Worm (Caenorhabditis elegans): ENCODE data around the gene srd-51.

srd-51 gene

ce11 chrX:13463793-13464192 is 20.9 kb downstream of the srd-51 start, which contains the start of gene F02D10.2:
F02D10.2 (minus strand) TSS chrX:13463893.
- TF ChIP-seq gei-8 (GFP tag; optimal IDR thresholded peaks at IDR 0.05) = no peak
- no peak for TF ChIP-seq nhr-237 (tag; optimal IDR thresholded peaks at IDR 0.05)
- TF ChIP-seq tag-97 (GFP tag; IDR thresholded peaks at IDR 0.05) = no peak
- TF ChIP-seq snpc-1.2 (GFP tag; IDR thresholded peaks at IDR 0.05) = no peak
- TF ChIP-seq dmd-9 (GFP tag; IDR thresholded peaks at IDR 0.05) = no peak
- no peak for TF ChIP-seq ceh-20 (GFP tag; IDR thresholded peaks at IDR 0.05)
- TF ChIP-seq T20F7.1 (GFP tag; optimal IDR thresholded peaks at IDR 0.05) = no peak
- no peak for TF ChIP-seq dve-1 (tag; optimal IDR thresholded peaks at IDR 0.05; ENCODE audit: insufficient read depth)
- TF ChIP-seq Y48G9A.11 (GFP tag; IDR thresholded peaks at IDR 0.05) = no peak
- TF ChIP-seq sdz-12 (GFP tag; optimal IDR thresholded peaks at IDR 0.05) = no peak
- no peak for TF ChIP-seq zag-1 (tag; optimal IDR thresholded peaks at IDR 0.05)
- no peak for TF ChIP-seq ZK546.5 (tag; optimal IDR thresholded peaks at IDR 0.05)
- no peak for TF ChIP-seq ZK337.2 (GFP tag; IDR thresholded peaks at IDR 0.05)
- no peak for TF ChIP-seq duxl-1 (tag; optimal IDR thresholded peaks at IDR 0.05; ENCODE audit: poor library complexity)
- no peak for TF ChIP-seq madf-5 (GFP tag; IDR thresholded peaks at IDR 0.05)

- no peak for TF ChIP-seq gei-8 (GFP tag; optimal IDR thresholded peaks at IDR 0.05)
- no peak for TF ChIP-seq tag-97 (GFP tag; IDR thresholded peaks at IDR 0.05)
- no peak for TF ChIP-seq set-16 (GFP tag; IDR thresholded peaks at IDR 0.05)
- TF ChIP-seq zfp-2 (tag; optimal IDR thresholded peaks at IDR 0.05) = no peak
- no peak for TF ChIP-seq ceh-32 (tag; optimal IDR thresholded peaks at IDR 0.05; ENCODE audit: poor library complexity)
- no peak for TF ChIP-seq nhr-28 (tag; optimal IDR thresholded peaks at IDR 0.05)
- no peak for TF ChIP-seq dmd-8 (GFP tag; IDR thresholded peaks at IDR 0.05)
- TF ChIP-seq unc-62 (GFP tag; optimal IDR thresholded peaks at IDR 0.05 in 1 of 2) = no peak
- TF ChIP-seq unc-62 (tag; optimal IDR thresholded peaks at IDR 0.05) = no peak
- no peak for TF ChIP-seq mes-2 (tag; optimal IDR thresholded peaks at IDR 0.05; ENCODE audit: poor library complexity, severe bottlenecking)
- no peak for TF ChIP-seq dmd-9 (GFP tag; IDR thresholded peaks at IDR 0.05)
- no peak for TF ChIP-seq attf-4 (tag; optimal IDR thresholded peaks at IDR 0.05)
- TF ChIP-seq arid-1 (GFP tag; conservative IDR thresholded peaks at IDR 0.05) = no peak
- no peak for TF ChIP-seq pqm-1 (tag; optimal IDR thresholded peaks at IDR 0.05)
- TF ChIP-seq lin-1 (GFP tag; IDR thresholded peaks at IDR 0.05) = no peak
- no peak for TF ChIP-seq skn-1 (tag; optimal IDR thresholded peaks at IDR 0.05)
These were observed 22.2 kb downstream of the srd-51 start, which contains the start of gene F02D10.3 for ce11 chrX:13462519-13462918. F02D10.3 (minus strand) TSS chrX:13462619.

- TF ChIP-seq hif-1 (tag; optimal IDR thresholded peaks at IDR 0.05) (no peak), aha-1 (tag) (peak; percentile 2)
These were observed 28.3 kb downstream of the srd-51 start, which contains the start of gene flr-1 for ce11 chrX:13456442-13456841. flr-1 (minus strand) TSS chrX:13456542.

- no peak for TF ChIP-seq arid-1 (GFP tag; conservative IDR thresholded peaks at IDR 0.05)
- peak in 1 of 2 experiments; percentile 50 for TF ChIP-seq unc-62 (GFP tag; optimal IDR thresholded peaks at IDR 0.05 in 1 of 2)
- no peak for TF ChIP-seq unc-62 (tag; optimal IDR thresholded peaks at IDR 0.05)
These were observed 33.1 kb downstream of the srd-51 start, which contains the start of gene F02D10.6 for ce11 chrX:13451578-13451977. F02D10.6 (minus strand) TSS chrX:13451678.

- TF ChIP-seq mdl-1 (tag; optimal IDR thresholded peaks at IDR 0.05) (peak in 1 of 2 experiments; percentile 70), ZK337.2 (GFP tag; IDR thresholded peaks at IDR 0.05) (peak; percentile 77; the same call in 1 of the 2 replicates), daf-16 (GFP tag; optimal IDR thresholded peaks at IDR 0.05) (peak; percentile 73 to 81), daf-16 (tag; optimal IDR thresholded peaks at IDR 0.05) (peak; percentile 69), ceh-20 (GFP tag; IDR thresholded peaks at IDR 0.05) (peak; percentile 83; the same call in 1 of the 2 replicates), F26F4.8 (GFP tag; conservative IDR thresholded peaks at IDR 0.05) (peak; percentile 75), T20F7.1 (GFP tag; optimal IDR thresholded peaks at IDR 0.05) (peak; percentile 62), dpl-1 (GFP tag; optimal IDR thresholded peaks at IDR 0.05) (peak; percentile 29), lin-1 (GFP tag; IDR thresholded peaks at IDR 0.05) (peak; percentile 48; the same call in 1 of the 2 replicates), ctbp-1 (GFP tag; IDR thresholded peaks at IDR 0.05) (peak; percentile 88; the same call in 1 of the 2 replicates), zip-2 (tag; optimal IDR thresholded peaks at IDR 0.05) (peak; percentile 69), duxl-1 (tag; optimal IDR thresholded peaks at IDR 0.05; ENCODE audit: poor library complexity) (peak; percentile 78), aha-1 (tag) (peak; percentile 75), daf-19 (GFP tag; conservative IDR thresholded peaks at IDR 0.05) (peak; percentile 93), nhr-102 (tag; optimal IDR thresholded peaks at IDR 0.05) (peak; percentile 82), spr-1 (tag; optimal IDR thresholded peaks at IDR 0.05) (peak; percentile 73), unc-130 (GFP tag; optimal IDR thresholded peaks at IDR 0.05) (peak; percentile 54), snpc-1.2 (GFP tag; IDR thresholded peaks at IDR 0.05) (peak; percentile 82), dve-1 (tag; optimal IDR thresholded peaks at IDR 0.05; ENCODE audit: insufficient read depth) (peak; percentile 68), tra-1 (GFP tag; IDR thresholded peaks at IDR 0.05) (peak; percentile 90)
These were observed 36.0 kb downstream of the srd-51 start for ce11 chrX:13448665-13449099.

All from whole organism, L4 larva.